Worm (Caenorhabditis elegans) whole organism, L4 larva: ENCODE data around the gene lin-15B.

Source experiments
- F10B5.3 ChIP-seq: sonication (generic microtip); optimal IDR thresholded peaks from 2 replicates; lab custom pipeline; 2016; ENCODE audit warnings: mild to moderate bottlenecking, missing genetic modification characterization, missing compliant biosample characterization
- F49E8.2 ChIP-seq: sonication (generic microtip); optimal IDR thresholded peaks from 2 replicates; lab custom pipeline; 2016; ENCODE audit warnings: missing compliant biosample characterization, mild to moderate bottlenecking, missing genetic modification characterization, borderline replicate concordance
- T20F7.1 ChIP-seq: fragments of 200-800 bp; sonication (Bioruptor generic); optimal IDR thresholded peaks from 2 replicates; lab custom pipeline; 2018; ENCODE audit warnings: mild to moderate bottlenecking, missing genetic modification characterization, missing compliant biosample characterization
- T26A8.4 ChIP-seq: fragments of 200-800 bp; sonication (Bioruptor generic); IDR thresholded peaks from 2 replicates; pipeline ENCODE4 v1.3.6; 2022; ENCODE audit warnings: missing genetic modification characterization, missing compliant biosample characterization
- Y48G9A.11 ChIP-seq: fragments of 200-800 bp; sonication (Bioruptor generic); IDR thresholded peaks from 2 replicates; pipeline ENCODE4 v1.3.6; 2022; ENCODE audit warnings: missing genetic modification reagents, missing genetic modification characterization, missing compliant biosample characterization
- Y5F2A.4 ChIP-seq: fragments of 200-800 bp; sonication (Bioruptor generic); optimal IDR thresholded peaks from 2 replicates; lab custom pipeline; 2018; ENCODE audit warnings: mild to moderate bottlenecking, missing genetic modification characterization, missing compliant biosample characterization
- ZK546.5 ChIP-seq, 2 experiments: sonication (generic microtip); optimal IDR thresholded peaks; 2 replicates each; lab custom pipeline; 2017; ENCODE audit warnings: missing biosample characterization in 2 of 2, missing genetic modification characterization in 2 of 2
- aha-1 ChIP-seq: fragments of 150-350 bp; peaks from one replicate; lab custom pipeline; 2014; ENCODE audit warnings: missing biosample characterization, missing genetic modification characterization
- arid-1 ChIP-seq: fragments of 200-800 bp; sonication (Bioruptor generic); conservative IDR thresholded peaks from 2 replicates; pipeline ENCODE4 v1.3.6; 2022; ENCODE audit warnings: missing genetic modification reagents, missing genetic modification characterization, missing compliant biosample characterization
- attf-4 ChIP-seq: sonication (generic microtip); optimal IDR thresholded peaks from 3 replicates; lab custom pipeline; 2017; ENCODE audit warnings: missing biosample characterization, missing genetic modification characterization
- ceh-20 ChIP-seq: fragments of 200-800 bp; sonication (Bioruptor generic); IDR thresholded peaks from 2 replicates; pipeline ENCODE4 v1.3.6; 2022; ENCODE audit warnings: missing genetic modification reagents, missing genetic modification characterization, missing compliant biosample characterization
- ceh-28 ChIP-seq: fragments of 150-350 bp; optimal IDR thresholded peaks from 2 replicates; lab custom pipeline; 2014; ENCODE audit warnings: missing biosample characterization, missing genetic modification reagents, missing genetic modification characterization
- ceh-32 ChIP-seq: sonication (generic microtip); optimal IDR thresholded peaks from 2 replicates; lab custom pipeline; 2016; ENCODE audit warnings: mild to moderate bottlenecking, missing genetic modification characterization, missing compliant biosample characterization; ENCODE audit not compliant: poor library complexity
- ceh-62 ChIP-seq: sonication (generic microtip); optimal IDR thresholded peaks from 2 replicates; lab custom pipeline; 2017; ENCODE audit warnings: missing biosample characterization, missing genetic modification characterization
- cey-2 ChIP-seq: sonication (generic microtip); optimal IDR thresholded peaks from 3 replicates; lab custom pipeline; 2017; ENCODE audit warnings: missing genetic modification characterization, mild to moderate bottlenecking, missing compliant biosample characterization, antibody characterized with exemption, borderline replicate concordance; ENCODE audit not compliant: insufficient read depth
- daf-19 ChIP-seq: fragments of 200-800 bp; sonication (Bioruptor generic); conservative IDR thresholded peaks from 2 replicates; pipeline ENCODE4 v1.3.6; 2022; ENCODE audit warnings: missing genetic modification characterization, missing compliant biosample characterization
- fkh-10 ChIP-seq: fragments of 150-350 bp; optimal IDR thresholded peaks from 2 replicates; lab custom pipeline; 2014; ENCODE audit warnings: missing biosample characterization, missing genetic modification reagents, missing genetic modification characterization
- fos-1 ChIP-seq: fragments of 150-350 bp; optimal IDR thresholded peaks from 2 replicates; lab custom pipeline; 2014; ENCODE audit warnings: missing biosample characterization, missing genetic modification characterization
- hif-1 ChIP-seq, 2 experiments: sonication (generic microtip); optimal IDR thresholded peaks; 2 replicates each; lab custom pipeline; 2016 to 2017; ENCODE audit warnings: missing compliant biosample characterization in 2 of 2, missing genetic modification characterization in 2 of 2, missing genetic modification reagents in 2 of 2, missing genotype in 2 of 2, mild to moderate bottlenecking in 1 of 2
- hlh-11 ChIP-seq: fragments of 200-800 bp; sonication (Bioruptor generic); optimal IDR thresholded peaks from 2 replicates; lab custom pipeline; 2018; ENCODE audit warnings: mild to moderate bottlenecking, missing genetic modification characterization, missing compliant biosample characterization
- hmg-1.1 ChIP-seq: fragments of 200-800 bp; sonication (Bioruptor generic); IDR thresholded peaks from 2 replicates; pipeline ENCODE4 v1.3.6; 2022; ENCODE audit warnings: missing genetic modification reagents, missing genetic modification characterization, missing compliant biosample characterization
- lin-1 ChIP-seq: fragments of 200-800 bp; sonication (Bioruptor generic); IDR thresholded peaks from 2 replicates; pipeline ENCODE4 v1.3.6; 2022; ENCODE audit warnings: missing genetic modification reagents, missing genetic modification characterization, missing compliant biosample characterization
- lin-13 ChIP-seq: fragments of 150-350 bp; optimal IDR thresholded peaks from 2 replicates; lab custom pipeline; 2014; ENCODE audit warnings: missing biosample characterization, missing genetic modification reagents, missing genetic modification characterization
- lin-15B ChIP-seq: fragments of 150-350 bp; sonication (generic microtip); optimal IDR thresholded peaks from 3 replicates; lab custom pipeline; 2014; ENCODE audit warnings: missing biosample characterization, missing genetic modification characterization
- lin-39 ChIP-seq: fragments of 150-350 bp; optimal IDR thresholded peaks from 2 replicates; lab custom pipeline; 2014; ENCODE audit warnings: missing biosample characterization, missing genetic modification reagents, missing genetic modification characterization
- madf-9 ChIP-seq: fragments of 200-800 bp; sonication (Bioruptor generic); conservative IDR thresholded peaks from 2 replicates; pipeline ENCODE4 v1.3.6; 2022; ENCODE audit warnings: missing genetic modification reagents, missing genetic modification characterization, missing compliant biosample characterization
- mdt-29 ChIP-seq: fragments of 200-800 bp; sonication (Bioruptor generic); IDR thresholded peaks from 2 replicates; pipeline ENCODE4 v1.3.6; 2022; ENCODE audit warnings: missing genetic modification reagents, missing genetic modification characterization, missing compliant biosample characterization
- mep-1 ChIP-seq: fragments of 150-350 bp; sonication (generic microtip); optimal IDR thresholded peaks from 3 replicates; lab custom pipeline; 2014; ENCODE audit warnings: missing biosample characterization, missing genetic modification characterization
- mes-2 ChIP-seq: sonication (generic microtip); optimal IDR thresholded peaks from 2 replicates; lab custom pipeline; 2016; ENCODE audit warnings: missing genotype, mild to moderate bottlenecking, missing genetic modification characterization, missing compliant biosample characterization; ENCODE audit not compliant: poor library complexity, severe bottlenecking
- mxl-2 ChIP-seq: fragments of 200-800 bp; sonication (Bioruptor generic); conservative IDR thresholded peaks from 2 replicates; pipeline ENCODE4 v1.3.6; 2022; ENCODE audit warnings: missing genetic modification reagents, missing genetic modification characterization, missing compliant biosample characterization
- nhr-10 ChIP-seq: fragments of 150-350 bp; optimal IDR thresholded peaks from 2 replicates; lab custom pipeline; 2014; ENCODE audit warnings: missing biosample characterization, missing genetic modification characterization
- nhr-111 ChIP-seq: fragments of 200-800 bp; sonication (Bioruptor generic); optimal IDR thresholded peaks from 2 replicates; lab custom pipeline; 2018; ENCODE audit warnings: mild to moderate bottlenecking, missing genetic modification characterization, missing compliant biosample characterization
- nhr-237 ChIP-seq: sonication (generic microtip); optimal IDR thresholded peaks from 2 replicates; lab custom pipeline; 2017; ENCODE audit warnings: missing biosample characterization, missing genetic modification characterization
- nhr-42 ChIP-seq: fragments of 200-800 bp; sonication (Bioruptor generic); IDR thresholded peaks from 2 replicates; pipeline ENCODE4 v1.3.6; 2022; ENCODE audit warnings: missing genetic modification characterization, missing compliant biosample characterization
- nhr-48 ChIP-seq: sonication (generic microtip); optimal IDR thresholded peaks from 2 replicates; lab custom pipeline; 2016; ENCODE audit warnings: mild to moderate bottlenecking, missing genetic modification characterization, missing compliant biosample characterization
- nhr-6 ChIP-seq: fragments of 150-350 bp; optimal IDR thresholded peaks from 2 replicates; lab custom pipeline; 2014; ENCODE audit warnings: missing biosample characterization, missing genetic modification characterization
- pha-4 ChIP-seq, 2 experiments: fragments of 150-350 bp in 1 of 2; fragments of 200-800 bp in 1 of 2; sonication (Bioruptor generic) in 1 of 2; IDR thresholded peaks in 1 of 2; optimal IDR thresholded peaks in 1 of 2; 2 replicates each; pipeline versions ENCODE4 v1.3.6 to Lab custom; 2014 to 2022; ENCODE audit warnings: missing genetic modification characterization in 2 of 2, missing genetic modification reagents in 2 of 2, missing biosample characterization in 1 of 2, missing compliant biosample characterization in 1 of 2
- rbr-2 ChIP-seq: sonication (generic microtip); optimal IDR thresholded peaks from 2 replicates; lab custom pipeline; 2016; ENCODE audit warnings: missing genotype, missing genetic modification characterization, missing compliant biosample characterization
- saeg-2 ChIP-seq: fragments of 200-800 bp; sonication (Bioruptor generic); IDR thresholded peaks from 2 replicates; pipeline ENCODE4 v1.3.6; 2022; ENCODE audit warnings: missing genetic modification reagents, missing genetic modification characterization, missing compliant biosample characterization
- tag-97 ChIP-seq: fragments of 200-800 bp; sonication (Bioruptor generic); IDR thresholded peaks from 2 replicates; pipeline ENCODE4 v1.3.6; 2022; ENCODE audit warnings: missing genetic modification characterization, missing compliant biosample characterization
- unc-39 ChIP-seq: sonication (generic microtip); optimal IDR thresholded peaks from 2 replicates; lab custom pipeline; 2017; ENCODE audit warnings: missing biosample characterization, missing genetic modification characterization
- vab-7 ChIP-seq: fragments of 200-800 bp; sonication (Bioruptor generic); IDR thresholded peaks from 2 replicates; pipeline ENCODE4 v1.3.6; 2022; ENCODE audit warnings: missing genetic modification reagents, missing genetic modification characterization, missing compliant biosample characterization
- zip-11 ChIP-seq: fragments of 200-800 bp; sonication (Bioruptor generic); IDR thresholded peaks from 2 replicates; pipeline ENCODE4 v1.3.6; 2022; ENCODE audit warnings: missing genetic modification characterization, missing compliant biosample characterization
- zip-2 ChIP-seq: fragments of 150-350 bp; optimal IDR thresholded peaks from 2 replicates; lab custom pipeline; 2014; ENCODE audit warnings: missing biosample characterization, missing genetic modification characterization

The lin-15B gene

ce11 chrX:15741852-15742251 is 15.9 kb downstream of the lin-15B start (continued):
- TF ChIP-seq hif-1 (tag; optimal IDR thresholded peaks at IDR 0.05; lab: Kevin White, UChicago) (peak in 1 of 2 experiments; percentile 65), F49E8.2 (tag; lab: Kevin White, UChicago) (peak; percentile 54), daf-19 (GFP tag; lab: Robert Waterston, UW) (no peak)

ce11 chrX:15742310-15742709 is 16.4 kb downstream of the lin-15B start, which contains the start of gene nhr-255:
nhr-255 (plus strand) TSS chrX:15742610.
- TF ChIP-seq mdt-29: no peak
- no peak for TF ChIP-seq ceh-32 (tag; lab: Kevin White, UChicago)
- no peak for TF ChIP-seq nhr-42 (GFP tag; lab: Robert Waterston, UW)
- TF ChIP-seq ceh-20 (GFP tag; lab: Robert Waterston, UW): no peak
- no peak for TF ChIP-seq tag-97 (GFP tag; lab: Robert Waterston, UW)
- no peak for TF ChIP-seq nhr-237 (tag; lab: Kevin White, UChicago)
- no peak for TF ChIP-seq nhr-10
- no peak for TF ChIP-seq fkh-10 (GFP tag; lab: Kevin White, UChicago)

ce11 chrX:15746705-15747104 is 20.8 kb downstream of the lin-15B start, which contains the start of gene srxa-9:
srxa-9 (plus strand) TSS chrX:15747005.
- no peak for TF ChIP-seq nhr-10

- no peak for TF ChIP-seq mes-2 (tag; lab: Kevin White, UChicago)
- TF ChIP-seq arid-1: 0 out of 2 replicates have a peak, but pooled peaks have one; percentile 5
- TF ChIP-seq unc-39 (tag; lab: Kevin White, UChicago): no peak
- TF ChIP-seq vab-7 (GFP tag; lab: Robert Waterston, UW): peak; percentile 56; the same call in 1 of the 2 replicates
- no peak for TF ChIP-seq mxl-2
- TF ChIP-seq nhr-10: no peak
- no peak for TF ChIP-seq ceh-32 (tag; lab: Kevin White, UChicago)
- no peak for TF ChIP-seq ZK546.5 (tag; optimal IDR thresholded peaks at IDR 0.05; lab: Kevin White, UChicago)
- TF ChIP-seq ceh-28 (tag; lab: Kevin White, UChicago): no peak
- TF ChIP-seq aha-1: no peak
- TF ChIP-seq fos-1 (tag; lab: Kevin White, UChicago): no peak
- peak; percentile 81 for TF ChIP-seq T26A8.4 (GFP tag; lab: Robert Waterston, UW)
- no peak for TF ChIP-seq Y5F2A.4
- TF ChIP-seq nhr-111: no peak
- no peak for TF ChIP-seq F10B5.3 (tag; lab: Kevin White, UChicago)
- 0 out of 2 replicates have a peak, but pooled peaks have one; percentile 10 for TF ChIP-seq zip-11
- no peak for TF ChIP-seq nhr-6 (tag; lab: Kevin White, UChicago)
- TF ChIP-seq pha-4 (GFP tag; IDR thresholded peaks at IDR 0.05; lab: Robert Waterston, UW): peak; percentile 19; the same call in 1 of the 2 replicates
- TF ChIP-seq pha-4 (tag; optimal IDR thresholded peaks at IDR 0.05; lab: Kevin White, UChicago): no peak
- TF ChIP-seq lin-1 (GFP tag; lab: Robert Waterston, UW): 0 out of 2 replicates have a peak, but pooled peaks have one; percentile 8
- TF ChIP-seq ceh-62 (tag; lab: Kevin White, UChicago): no peak
- TF ChIP-seq madf-9: no peak
- TF ChIP-seq hif-1 (tag; optimal IDR thresholded peaks at IDR 0.05; lab: Kevin White, UChicago): no peak
- TF ChIP-seq mep-1 (tag; lab: Kevin White, UChicago): no peak
- TF ChIP-seq rbr-2: peak; percentile 0
- TF ChIP-seq lin-39: no peak
- TF ChIP-seq T20F7.1 (GFP tag; lab: Kevin White, UChicago): no peak
- no peak for TF ChIP-seq saeg-2 (GFP tag; lab: Robert Waterston, UW)
- TF ChIP-seq hmg-1.1 (GFP tag; lab: Robert Waterston, UW): peak; percentile 28; the same call in 1 of the 2 replicates
- TF ChIP-seq lin-13 (GFP tag; lab: Kevin White, UChicago): no peak
- TF ChIP-seq fkh-10 (GFP tag; lab: Kevin White, UChicago): no peak
- peak; percentile 44 for TF ChIP-seq Y48G9A.11 (GFP tag; lab: Robert Waterston, UW)
- no peak for TF ChIP-seq lin-15B (tag; lab: Kevin White, UChicago)
- TF ChIP-seq hlh-11 (tag; lab: Kevin White, UChicago): no peak
- no peak for TF ChIP-seq zip-2 (tag; lab: Kevin White, UChicago)
- no peak for TF ChIP-seq nhr-48 (tag; lab: Kevin White, UChicago)
- TF ChIP-seq attf-4: no peak
- TF ChIP-seq cey-2 (tag; lab: Kevin White, UChicago): no peak
Measured at ce11 chrX:15747814-15748213, 21.9 kb downstream of the lin-15B start.
